In genomic region chr3L:8712913-8713312, dm6 we compare ENCODE assay signal across 1 fruit fly cellular context.
TF ChIP-seq lines count a peak whose summit lies in the region.

No protein-coding gene starts in this region.

TF ChIP-seq in whole organism, embryonic, 481 proteins besides CTCF, POLR2A, EP300 and RAD21 (continued from another document):
- TF ChIP-seq insv (GFP tag; optimal IDR thresholded peaks at IDR 0.05; lab: Kevin White, UChicago) (no peak), Atf-2 (GFP tag; optimal IDR thresholded peaks at IDR 0.05; lab: Kevin White, UChicago) (no peak), Hey (tag; optimal IDR thresholded peaks at IDR 0.05; lab: Kevin White, UChicago) (no peak), CG5245 (GFP tag; optimal IDR thresholded peaks at IDR 0.05; lab: Kevin White, UChicago) (no peak), Dek (tag; optimal IDR thresholded peaks at IDR 0.05; lab: Kevin White, UChicago) (no peak), CG18619 (GFP tag; optimal IDR thresholded peaks at IDR 0.05; lab: Kevin White, UChicago) (no peak), CG10267 (tag; optimal IDR thresholded peaks at IDR 0.05; lab: Kevin White, UChicago) (peak; percentile 46), Med (GFP tag; lab: Kevin White, UChicago) (peak; percentile 53), inv (GFP tag; IDR thresholded peaks at IDR 0.05; lab: Robert Waterston, UW; ENCODE audit: partially characterized antibody) (no peak), fru (optimal IDR thresholded peaks at IDR 0.05; lab: Kevin White, UChicago) (no peak), CG14965 (GFP tag; optimal IDR thresholded peaks at IDR 0.05; lab: Kevin White, UChicago; ENCODE audit: borderline replicate concordance) (no peak), Sox102F (GFP tag; optimal IDR thresholded peaks at IDR 0.05; lab: Kevin White, UChicago) (peak; percentile 38), CG11504 (tag; optimal IDR thresholded peaks at IDR 0.05; lab: Kevin White, UChicago) (peak; percentile 47), zfh1 (GFP tag; IDR thresholded peaks at IDR 0.05; lab: Robert Waterston, UW) (no peak), CG17829 (tag; optimal IDR thresholded peaks at IDR 0.05; lab: Kevin White, UChicago) (no peak), caup (GFP tag; optimal IDR thresholded peaks at IDR 0.05; lab: Kevin White, UChicago; ENCODE audit: severe bottlenecking) (no peak), en (GFP tag; optimal IDR thresholded peaks at IDR 0.05; lab: Kevin White, UChicago) (no peak), Abd-B (GFP tag; optimal IDR thresholded peaks at IDR 0.05; lab: Kevin White, UChicago) (peak; percentile 31), CG31388 (GFP tag; optimal IDR thresholded peaks at IDR 0.05; lab: Kevin White, UChicago) (no peak), Ets65A (GFP tag; lab: Kevin White, UChicago) (no peak), gt (GFP tag; IDR thresholded peaks at IDR 0.05; lab: Robert Waterston, UW) (no peak), al (GFP tag; IDR thresholded peaks at IDR 0.05; lab: Robert Waterston, UW) (no peak), ase (GFP tag; IDR thresholded peaks at IDR 0.05; lab: Robert Waterston, UW) (no peak), Xbp1 (GFP tag; optimal IDR thresholded peaks at IDR 0.05; lab: Kevin White, UChicago) (no peak), CG1233 (GFP tag; optimal IDR thresholded peaks at IDR 0.05; lab: Kevin White, UChicago) (peak; percentile 33), Sry-β (GFP tag; optimal IDR thresholded peaks at IDR 0.05; lab: Kevin White, UChicago) (no peak), btn (GFP tag; optimal IDR thresholded peaks at IDR 0.05; lab: Kevin White, UChicago) (no peak), PHDP (tag; optimal IDR thresholded peaks at IDR 0.05; lab: Kevin White, UChicago) (peak; percentile 39), mirr (GFP tag; optimal IDR thresholded peaks at IDR 0.05; lab: Kevin White, UChicago) (no peak), kni (GFP tag; optimal IDR thresholded peaks at IDR 0.05; lab: Kevin White, UChicago) (no peak), phol (tag; optimal IDR thresholded peaks at IDR 0.05; lab: Kevin White, UChicago) (peak; percentile 20)
